Worm (Caenorhabditis elegans): ENCODE data around the gene cbn-1.

The cbn-1 gene

DNA sequence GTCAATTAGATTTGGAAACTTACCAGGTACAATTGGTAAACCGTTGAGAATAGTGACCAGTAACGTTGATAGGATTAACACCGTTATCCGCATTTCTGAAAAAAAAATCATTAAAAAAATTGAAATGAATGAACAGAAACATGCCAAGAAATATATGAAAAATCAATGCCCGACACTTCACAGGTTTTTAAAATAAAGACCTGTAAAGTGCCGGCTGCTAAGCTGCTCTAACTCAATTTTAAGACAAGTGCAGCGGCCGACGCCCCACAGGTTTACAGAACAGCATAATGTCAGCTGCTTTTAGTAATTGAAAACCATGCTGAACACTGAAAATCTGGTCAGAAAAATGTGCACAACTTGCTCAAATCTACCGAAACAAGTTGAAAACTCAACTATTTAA is at the start of gene cbn-1:
TSS of gene cbn-1 (minus strand) at position 101 of the 400 bp plus-strand sequence.
- TF ChIP-seq ceh-82 (tag; optimal IDR thresholded peaks at IDR 0.05) (no peak), nhr-28 (tag; optimal IDR thresholded peaks at IDR 0.05) (no peak), nhr-23 (tag; optimal IDR thresholded peaks at IDR 0.05) (no peak), nhr-43 (tag; optimal IDR thresholded peaks at IDR 0.05; ENCODE audit: poor library complexity, severe bottlenecking) (no peak), nhr-67 (tag; optimal IDR thresholded peaks at IDR 0.05) (no peak), nhr-77 (tag; optimal IDR thresholded peaks at IDR 0.05) (no peak), eor-1 (tag; optimal IDR thresholded peaks at IDR 0.05) (no peak), elt-1 (tag; optimal IDR thresholded peaks at IDR 0.05) (no peak)

DNA sequence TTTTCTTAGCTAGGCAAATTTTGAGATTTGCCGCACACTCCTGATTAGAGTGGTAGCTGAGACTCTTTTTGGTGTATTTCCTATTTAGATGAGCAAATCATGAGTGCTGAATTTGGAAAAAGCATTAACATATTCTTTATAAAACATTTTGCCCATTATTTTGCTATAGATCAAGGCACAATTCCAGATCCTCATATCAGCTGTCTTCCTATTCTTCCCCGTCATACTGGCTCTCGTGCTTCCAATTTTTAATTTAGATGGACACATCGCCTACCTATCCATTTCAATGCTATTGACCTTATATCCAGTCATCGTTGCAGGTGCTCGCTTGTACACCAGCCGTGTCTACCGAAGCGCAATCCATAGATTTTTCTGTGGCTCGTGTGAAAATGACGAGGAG is 47.6 kb upstream of the cbn-1 start, which contains the start of gene C03H5.7:
TSS of gene C03H5.7 (plus strand) at position 301 of the 400 bp plus-strand sequence.
- TF ChIP-seq ZK546.5 (tag; optimal IDR thresholded peaks at IDR 0.05) (no peak), zag-1 (tag; optimal IDR thresholded peaks at IDR 0.05) (no peak), unc-39 (tag; optimal IDR thresholded peaks at IDR 0.05) (no peak), fkh-2 (tag; optimal IDR thresholded peaks at IDR 0.05) (no peak), egl-27 (tag; optimal IDR thresholded peaks at IDR 0.05) (no peak), ceh-16 (tag; optimal IDR thresholded peaks at IDR 0.05) (no peak)

DNA sequence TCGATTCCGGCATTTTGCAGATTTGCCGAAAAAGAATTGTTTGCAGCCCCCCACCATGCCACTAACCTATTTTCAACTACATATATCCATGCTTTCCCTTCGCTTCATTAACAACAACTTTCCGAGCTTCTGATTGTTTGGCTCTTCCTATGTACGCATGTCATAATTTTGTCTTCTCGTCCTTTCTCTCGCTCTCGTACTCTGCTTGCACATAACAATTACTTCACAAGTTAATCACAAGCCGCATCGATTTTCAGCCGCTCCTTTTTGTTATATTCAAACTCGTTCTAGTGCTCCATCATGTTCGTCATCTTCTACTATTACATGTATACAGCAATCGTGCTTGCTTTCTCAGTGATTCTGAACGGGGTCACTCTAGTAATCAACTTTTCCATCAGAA is 46.0 kb upstream of the cbn-1 start, which contains the start of gene C03H5.9:
TSS of gene C03H5.9 (plus strand) at position 301 of the 400 bp plus-strand sequence.
- no peak for TF ChIP-seq fkh-10 (GFP tag; optimal IDR thresholded peaks at IDR 0.05)
- no peak for TF ChIP-seq elt-1 (tag; optimal IDR thresholded peaks at IDR 0.05)
- no peak for TF ChIP-seq lin-15B (tag; optimal IDR thresholded peaks at IDR 0.05)
- TF ChIP-seq elt-3 (tag; optimal IDR thresholded peaks at IDR 0.05), result no peak
- TF ChIP-seq lsy-12 (tag; optimal IDR thresholded peaks at IDR 0.05), result no peak
- no peak for TF ChIP-seq eor-1 (tag; optimal IDR thresholded peaks at IDR 0.05)

DNA sequence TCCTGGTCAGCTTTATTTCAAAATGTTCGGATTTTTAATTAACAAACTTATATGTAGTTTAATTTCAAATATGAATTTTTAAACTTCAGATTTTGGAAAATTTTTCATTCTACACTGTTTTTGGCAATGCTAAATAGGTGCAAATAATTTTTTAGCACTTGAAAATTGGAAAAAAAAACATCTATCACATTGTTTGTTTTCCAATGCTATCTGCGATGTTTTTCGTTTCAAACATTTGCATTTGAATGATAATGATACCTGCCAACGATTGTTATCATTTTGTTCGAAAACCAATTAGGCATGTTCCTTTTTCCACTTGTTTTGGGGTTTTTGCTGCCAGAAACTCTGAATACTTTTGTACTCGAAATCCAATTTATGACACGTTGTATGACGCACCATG is 42.6 kb upstream of the cbn-1 start, which contains the start of gene C03H5.4:
TSS of gene C03H5.4 (plus strand) at position 301 of the 400 bp plus-strand sequence.
- TF ChIP-seq nhr-77 (tag; optimal IDR thresholded peaks at IDR 0.05), result no peak
- TF ChIP-seq nhr-12 (tag; optimal IDR thresholded peaks at IDR 0.05), result no peak
- TF ChIP-seq jun-1 (tag; optimal IDR thresholded peaks at IDR 0.05), result no peak
- no peak for TF ChIP-seq mml-1 (tag; optimal IDR thresholded peaks at IDR 0.05)
- no peak for TF ChIP-seq pqm-1 (tag; optimal IDR thresholded peaks at IDR 0.05)
- no peak for TF ChIP-seq pha-4 (tag; optimal IDR thresholded peaks at IDR 0.05)
- no peak for TF ChIP-seq egl-5 (tag; optimal IDR thresholded peaks at IDR 0.05)
- no peak for TF ChIP-seq egl-27 (tag; optimal IDR thresholded peaks at IDR 0.05)

DNA sequence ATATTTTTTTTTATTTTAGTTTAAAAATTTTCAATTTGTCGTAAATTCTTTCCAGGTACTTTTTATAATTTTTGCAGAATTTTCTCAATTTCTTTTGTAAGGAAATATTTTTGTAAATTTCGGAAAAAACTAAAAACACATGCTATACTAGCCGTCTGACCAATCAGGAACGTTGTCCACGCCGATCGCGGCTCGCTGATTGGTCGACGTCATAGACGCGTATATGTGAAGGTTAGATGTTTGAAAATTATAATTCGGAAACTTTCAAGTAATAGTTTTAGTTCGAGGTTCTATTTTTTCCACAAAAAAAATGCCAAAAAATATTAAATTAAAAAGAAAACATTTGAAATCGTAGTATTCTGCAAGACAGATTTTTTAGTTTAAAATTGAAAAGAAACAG is 39.9 kb upstream of the cbn-1 start:
- TF ChIP-seq nfya-1 (tag; optimal IDR thresholded peaks at IDR 0.05; ENCODE audit: insufficient read depth) (peak; percentile 44), lsy-12 (tag; optimal IDR thresholded peaks at IDR 0.05) (no peak)

DNA sequence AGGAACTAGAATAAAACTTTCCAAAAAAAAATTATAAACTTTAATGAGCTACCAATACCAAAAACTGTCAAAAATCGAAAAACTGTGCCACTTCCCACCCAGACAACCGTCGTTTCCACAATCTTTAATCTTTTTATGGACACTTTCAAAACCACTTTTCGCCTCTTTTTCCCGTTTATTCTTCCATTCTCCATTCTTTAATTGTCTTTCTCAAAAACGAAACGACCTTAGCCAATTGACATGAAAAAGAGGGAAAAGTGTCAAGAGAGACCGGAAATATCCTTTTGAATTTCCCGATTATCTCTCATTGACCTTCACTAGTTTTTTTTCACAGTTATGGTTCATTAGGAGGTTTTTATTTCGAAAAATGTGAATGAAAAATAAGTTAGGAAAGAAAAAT is 39.2 kb upstream of the cbn-1 start:
- TF ChIP-seq sea-2 (GFP tag; optimal IDR thresholded peaks at IDR 0.05), result no peak
- no peak for TF ChIP-seq egl-27 (tag; optimal IDR thresholded peaks at IDR 0.05)
- no peak for TF ChIP-seq nhr-76 (tag; optimal IDR thresholded peaks at IDR 0.05)
- TF ChIP-seq ama-1 (optimal IDR thresholded peaks at IDR 0.05), result no peak
- TF ChIP-seq ceh-82 (tag; optimal IDR thresholded peaks at IDR 0.05), result no peak
- no peak for TF ChIP-seq lin-39 (tag; optimal IDR thresholded peaks at IDR 0.05)
- TF ChIP-seq nhr-23 (tag; optimal IDR thresholded peaks at IDR 0.05), result peak; percentile 8
- no peak for TF ChIP-seq unc-62 (GFP tag; optimal IDR thresholded peaks at IDR 0.05)
- no peak for TF ChIP-seq lin-15B (tag; optimal IDR thresholded peaks at IDR 0.05)
- peak; percentile 17 for TF ChIP-seq nhr-25 (tag; optimal IDR thresholded peaks at IDR 0.05)
- no peak for TF ChIP-seq ceh-16 (tag; optimal IDR thresholded peaks at IDR 0.05)
- no peak for TF ChIP-seq elt-2 (tag; optimal IDR thresholded peaks at IDR 0.05)
- no peak for TF ChIP-seq ceh-28 (tag; optimal IDR thresholded peaks at IDR 0.05)
- no peak for TF ChIP-seq pha-4 (tag; optimal IDR thresholded peaks at IDR 0.05)
- TF ChIP-seq zag-1 (tag; optimal IDR thresholded peaks at IDR 0.05), result no peak
